Worm (Caenorhabditis elegans) whole organism, L4 larva: ENCODE measurements around the gene VF13D12L.3.

Source experiments
- dpl-1 ChIP-seq: fragments of 150-350 bp; optimal IDR thresholded peaks from 2 replicates; lab custom pipeline; 2014; ENCODE audit warnings: missing biosample characterization, missing genetic modification reagents, missing genetic modification characterization
- fos-1 ChIP-seq: fragments of 150-350 bp; optimal IDR thresholded peaks from 2 replicates; lab custom pipeline; 2014; ENCODE audit warnings: missing biosample characterization, missing genetic modification characterization

ce11 chrII:11722164-11722563 lies 16.4 kb downstream of the VF13D12L.3 start:
- TF ChIP-seq fos-1: no peak
- TF ChIP-seq dpl-1 (GFP tag; lab: Kevin White, UChicago): no peak
